Worm (Caenorhabditis elegans) whole organism, young adult: Measurements from ENCODE around the gene dpy-30.

ENCODE experiments used
- F57C9.4 ChIP-seq: sonication (generic microtip); optimal IDR thresholded peaks from 2 replicates; lab custom pipeline; 2017; ENCODE audit warnings: mild to moderate bottlenecking, missing genetic modification characterization, missing compliant biosample characterization
- K12H6.12 ChIP-seq: fragments of 200-800 bp; sonication (Bioruptor generic); optimal IDR thresholded peaks from 2 replicates; lab custom pipeline; 2018; ENCODE audit warnings: mild to moderate bottlenecking, missing genetic modification characterization, missing compliant biosample characterization
- dpff-1 ChIP-seq: sonication (generic microtip); optimal IDR thresholded peaks from 2 replicates; lab custom pipeline; 2017; ENCODE audit warnings: mild to moderate bottlenecking, missing genetic modification characterization, missing compliant biosample characterization
- madf-8 ChIP-seq: fragments of 200-800 bp; sonication (Bioruptor generic); conservative IDR thresholded peaks from 2 replicates; pipeline ENCODE4 v1.3.6; 2022; ENCODE audit warnings: missing genetic modification reagents, missing genetic modification characterization, missing compliant biosample characterization
- nfya-2 ChIP-seq: fragments of 200-800 bp; sonication (Bioruptor generic); IDR thresholded peaks from 2 replicates; pipeline ENCODE4 v1.3.6; 2022; ENCODE audit warnings: missing genetic modification reagents, missing genetic modification characterization, missing compliant biosample characterization
- unc-62 ChIP-seq: fragments of 150-350 bp; optimal IDR thresholded peaks from 2 replicates; lab custom pipeline; 2014; ENCODE audit warnings: missing biosample characterization, missing genetic modification reagents, missing genetic modification characterization

- TF ChIP-seq K12H6.12 (tag; lab: Kevin White, UChicago) (no peak), nfya-2 (GFP tag; lab: Robert Waterston, UW) (no peak), madf-8 (GFP tag; lab: Robert Waterston, UW) (no peak), dpff-1 (tag; lab: Kevin White, UChicago) (no peak), F57C9.4 (no peak), unc-62 (no peak)
Observed at ce11 chrV:12154554-12154953, 36.8 kb upstream of the dpy-30 start, which contains the start of gene C27A7.9.
